Worm (Caenorhabditis elegans) whole organism, mixed stage, embryonic: ENCODE data around the gene fbxa-71.
A peak's percentile ranks its signal among the peaks of the same experiment; 100 is the strongest.

ENCODE experiments used
- M03D4.4 ChIP-seq: sonication (generic microtip); optimal IDR thresholded peaks from 2 replicates; lab custom pipeline; 2017; ENCODE audit warnings: mild to moderate bottlenecking, missing genetic modification characterization, missing compliant biosample characterization
- flh-1 ChIP-seq: fragments of 200-800 bp; sonication (Bioruptor generic); optimal IDR thresholded peaks from 2 replicates; lab custom pipeline; 2018; ENCODE audit warnings: mild to moderate bottlenecking, missing genetic modification characterization, moderate library complexity, missing compliant biosample characterization
- lin-13 ChIP-seq: fragments of 150-350 bp; optimal IDR thresholded peaks from 2 replicates; lab custom pipeline; 2014; ENCODE audit warnings: missing biosample characterization, missing genetic modification characterization

Gene fbxa-71

ce11 chrIII:2304867-2305266 lies 49.2 kb downstream of the fbxa-71 start, which contains the start of gene Y54F10BM.9 (continued):
- TF ChIP-seq flh-1 (GFP tag; lab: Kevin White, UChicago) (no peak), lin-13 (tag; lab: Kevin White, UChicago) (peak; percentile 56), M03D4.4 (no peak)
